Worm (Caenorhabditis elegans): ENCODE data around the gene melo-3.

DNA sequence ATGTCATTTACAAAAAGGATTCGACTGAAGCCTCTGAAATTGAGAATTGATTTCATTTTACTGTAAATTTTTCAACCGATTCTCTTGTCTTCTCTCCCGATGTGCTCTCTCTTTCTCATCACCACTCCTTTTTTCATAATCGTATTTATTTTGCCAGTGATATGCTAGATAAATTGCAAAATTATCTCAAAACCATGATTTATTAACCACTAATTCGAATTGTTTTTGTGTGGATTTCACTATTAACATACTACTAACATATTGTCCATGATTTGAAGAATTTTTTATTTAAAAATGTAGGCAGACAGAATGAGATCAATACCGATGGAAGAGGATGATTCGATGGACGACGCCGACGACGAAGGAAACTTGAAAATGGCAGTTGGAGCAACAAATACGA is 30.5 kb upstream of the melo-3 start, which contains the start of gene C25D7.10:
- TF ChIP-seq aly-2 (tag; optimal IDR thresholded peaks at IDR 0.05) (no peak), nhr-28 (tag; optimal IDR thresholded peaks at IDR 0.05) (no peak)

All from whole organism, L3 larva.